Fruit fly (Drosophila melanogaster): ENCODE data around the gene Burs.

- no peak for TF ChIP-seq psq (optimal IDR thresholded peaks at IDR 0.05)
- TF ChIP-seq Sin3A (optimal IDR thresholded peaks at IDR 0.05) = no peak
- TF ChIP-seq h (optimal IDR thresholded peaks at IDR 0.05) = no peak
- TF ChIP-seq insv (optimal IDR thresholded peaks at IDR 0.05) = no peak
Measured at dm6 chr3R:21726593-21726992, 42.7 kb upstream of the Burs start.
